Fruit fly (Drosophila melanogaster) whole organism, embryonic: ENCODE results near the gene Rpp30.
A peak's percentile ranks its signal among the peaks of the same experiment; 100 is the strongest.

Experiments
- Atf-2 ChIP-seq: fragments of 200-800 bp; sonication (Bioruptor generic); optimal IDR thresholded peaks from 2 replicates; lab custom pipeline; 2016; ENCODE audit warnings: missing biosample characterization, missing genetic modification characterization
- BEAF-32 ChIP-seq: fragments of 200-800 bp; sonication (Bioruptor generic); optimal IDR thresholded peaks from 3 replicates; lab custom pipeline; 2017; ENCODE audit warnings: missing biosample characterization, missing genetic modification characterization, mild to moderate bottlenecking, moderate library complexity, missing genetic modification reagents
- CG10267 ChIP-seq: fragments of 200-800 bp; sonication (Bioruptor generic); optimal IDR thresholded peaks from 2 replicates; lab custom pipeline; 2018; ENCODE audit warnings: missing biosample characterization, mild to moderate bottlenecking, missing genetic modification characterization, moderate library complexity
- CG10366 ChIP-seq: fragments of 200-800 bp; sonication (Bioruptor generic); IDR thresholded peaks from 2 replicates; pipeline ENCODE4 v1.3.6; 2022; ENCODE audit warnings: missing biosample characterization, missing genetic modification characterization
- CG11504 ChIP-seq: fragments of 200-800 bp; sonication (Bioruptor generic); optimal IDR thresholded peaks from 3 replicates; lab custom pipeline; 2019; ENCODE audit warnings: missing biosample characterization, mild to moderate bottlenecking, missing genetic modification characterization, moderate library complexity
- CG12155 ChIP-seq: fragments of 200-800 bp; sonication (Bioruptor generic); optimal IDR thresholded peaks from 3 replicates; lab custom pipeline; 2016; ENCODE audit warnings: missing biosample characterization, missing genetic modification characterization
- CG15514 ChIP-seq: fragments of 200-800 bp; sonication (Bioruptor generic); optimal IDR thresholded peaks from 3 replicates; lab custom pipeline; 2017; ENCODE audit warnings: missing biosample characterization, missing genetic modification characterization, mild to moderate bottlenecking, moderate library complexity, missing genetic modification reagents
- CG17912 ChIP-seq: fragments of 200-800 bp; sonication (Bioruptor generic); optimal IDR thresholded peaks from 2 replicates; lab custom pipeline; 2018; ENCODE audit warnings: missing biosample characterization, mild to moderate bottlenecking, missing genetic modification characterization
- CG1832 ChIP-seq: fragments of 200-800 bp; sonication (Bioruptor generic); optimal IDR thresholded peaks from 2 replicates; lab custom pipeline; 2017; ENCODE audit warnings: missing biosample characterization, mild to moderate bottlenecking, missing genetic modification characterization, inconsistent platforms
- CG2116 ChIP-seq: fragments of 200-800 bp; sonication (Bioruptor generic); optimal IDR thresholded peaks from 3 replicates; lab custom pipeline; 2018; ENCODE audit warnings: missing biosample characterization, mild to moderate bottlenecking, missing genetic modification characterization
- CG34422 ChIP-seq: fragments of 200-800 bp; sonication (Bioruptor generic); IDR thresholded peaks from 3 replicates; pipeline ENCODE4 v1.3.6; 2022; ENCODE audit warnings: missing biosample characterization, missing genetic modification characterization
- CG4617 ChIP-seq: fragments of 200-800 bp; sonication (Bioruptor generic); optimal IDR thresholded peaks from 3 replicates; lab custom pipeline; 2016; ENCODE audit warnings: missing biosample characterization, missing genetic modification characterization, borderline replicate concordance
- CG4854 ChIP-seq: fragments of 200-800 bp; sonication (Bioruptor generic); optimal IDR thresholded peaks from 2 replicates; lab custom pipeline; 2016; ENCODE audit warnings: missing biosample characterization, missing genetic modification characterization, inconsistent platforms
- CG7271 ChIP-seq: fragments of 200-800 bp; sonication (Bioruptor generic); optimal IDR thresholded peaks from 2 replicates; lab custom pipeline; 2018; ENCODE audit warnings: missing biosample characterization, mild to moderate bottlenecking, missing genetic modification characterization, moderate library complexity
- Dp ChIP-seq: fragments of 200-800 bp; sonication (Bioruptor generic); optimal IDR thresholded peaks from 2 replicates; lab custom pipeline; 2018; ENCODE audit warnings: missing biosample characterization, mild to moderate bottlenecking, missing genetic modification characterization, moderate library complexity
- HLH54F ChIP-seq: fragments of 200-800 bp; sonication (Bioruptor generic); optimal IDR thresholded peaks from 3 replicates; lab custom pipeline; 2016; ENCODE audit warnings: missing biosample characterization, missing genetic modification characterization
- MBD-R2 ChIP-seq: fragments of 200-800 bp; sonication (Bioruptor generic); IDR thresholded peaks from 2 replicates; pipeline ENCODE4 v1.3.6; 2022; ENCODE audit warnings: missing biosample characterization, missing genetic modification characterization
- Nf-YC ChIP-seq: fragments of 200-800 bp; optimal IDR thresholded peaks from 3 replicates; lab custom pipeline; 2019; ENCODE audit warnings: missing biosample characterization, mild to moderate bottlenecking, missing genetic modification characterization, moderate library complexity
- Ptx1 ChIP-seq: fragments of 200-800 bp; sonication (Bioruptor generic); IDR thresholded peaks from 2 replicates; pipeline ENCODE4 v1.3.6; 2022; ENCODE audit warnings: missing biosample characterization, missing genetic modification characterization
- Ravus ChIP-seq: fragments of 200-800 bp; sonication (Bioruptor generic); IDR thresholded peaks from 2 replicates; pipeline ENCODE4 v1.3.6; 2022; ENCODE audit warnings: missing biosample characterization, missing genetic modification characterization
- Rfx ChIP-seq: fragments of 200-800 bp; sonication (Bioruptor generic); IDR thresholded peaks from 2 replicates; pipeline ENCODE4 v1.3.6; 2022; ENCODE audit warnings: missing biosample characterization, missing genetic modification characterization
- Sry-β ChIP-seq: fragments of 200-800 bp; sonication (Bioruptor generic); optimal IDR thresholded peaks from 2 replicates; lab custom pipeline; 2018; ENCODE audit warnings: missing biosample characterization, mild to moderate bottlenecking, missing genetic modification characterization, moderate library complexity
- Sry-δ ChIP-seq: fragments of 200-800 bp; sonication (Bioruptor generic); optimal IDR thresholded peaks from 2 replicates; lab custom pipeline; 2016; ENCODE audit warnings: missing biosample characterization, missing genetic modification characterization
- Stat92E ChIP-seq, 3 experiments: fragments of >200 bp in 2 of 3; fragments of 200-800 bp in 1 of 3; sonication (Bioruptor generic) in 1 of 3; optimal IDR thresholded peaks; 2 replicates each; lab custom pipeline; 2017 to 2019; ENCODE audit warnings: missing biosample characterization in 3 of 3, missing genetic modification characterization in 3 of 3, mild to moderate bottlenecking in 1 of 3, moderate library complexity in 1 of 3
- TFAM ChIP-seq: fragments of 200-800 bp; sonication (Bioruptor generic); optimal IDR thresholded peaks from 2 replicates; lab custom pipeline; 2017; ENCODE audit warnings: missing biosample characterization, missing genetic modification characterization, inconsistent platforms
- amos ChIP-seq: fragments of 200-800 bp; sonication (Bioruptor generic); IDR thresholded peaks from 2 replicates; pipeline ENCODE4 v1.3.6; 2022; ENCODE audit warnings: missing biosample characterization, missing genetic modification characterization; ENCODE audit not compliant: partially characterized antibody
- bbx ChIP-seq: fragments of 200-800 bp; sonication (Bioruptor generic); IDR thresholded peaks from 2 replicates; pipeline ENCODE4 v1.3.6; 2022; ENCODE audit warnings: missing biosample characterization, missing genetic modification characterization; ENCODE audit not compliant: partially characterized antibody
- bigmax ChIP-seq: fragments of 200-800 bp; sonication (Bioruptor generic); optimal IDR thresholded peaks from 2 replicates; lab custom pipeline; 2018; ENCODE audit warnings: missing biosample characterization, mild to moderate bottlenecking, missing genetic modification characterization
- chinmo ChIP-seq: fragments of 200-800 bp; sonication (Bioruptor generic); IDR thresholded peaks from 4 replicates; pipeline ENCODE4 v1.3.6; 2022; ENCODE audit warnings: missing biosample characterization, missing genetic modification characterization; ENCODE audit not compliant: partially characterized antibody
- ci ChIP-seq: fragments of 200-800 bp; sonication (Bioruptor generic); IDR thresholded peaks from 3 replicates; pipeline ENCODE4 v1.3.6; 2022; ENCODE audit warnings: missing biosample characterization, missing genetic modification characterization
- dmrt11E ChIP-seq: fragments of 200-800 bp; sonication (Bioruptor generic); optimal IDR thresholded peaks from 3 replicates; lab custom pipeline; 2018; ENCODE audit warnings: missing biosample characterization, mild to moderate bottlenecking, missing genetic modification characterization, moderate library complexity
- ewg ChIP-seq: fragments of 200-800 bp; sonication (Bioruptor generic); optimal IDR thresholded peaks from 3 replicates; lab custom pipeline; 2017; ENCODE audit warnings: mild to moderate bottlenecking, missing biosample characterization, missing genetic modification reagents, missing genetic modification characterization
- gem ChIP-seq: fragments of 200-800 bp; sonication (Bioruptor generic); optimal IDR thresholded peaks from 2 replicates; lab custom pipeline; 2019; ENCODE audit warnings: missing biosample characterization, mild to moderate bottlenecking, missing genetic modification characterization, moderate library complexity
- grau ChIP-seq: fragments of 200-800 bp; optimal IDR thresholded peaks from 3 replicates; lab custom pipeline; 2019; ENCODE audit warnings: missing biosample characterization, mild to moderate bottlenecking, missing genetic modification characterization, moderate library complexity
- ken ChIP-seq: fragments of 200-800 bp; sonication (Bioruptor generic); IDR thresholded peaks from 3 replicates; pipeline ENCODE4 v1.3.6; 2022; ENCODE audit warnings: missing biosample characterization, missing genetic modification characterization
- knrl ChIP-seq: fragments of 200-800 bp; sonication (Bioruptor generic); IDR thresholded peaks from 3 replicates; pipeline ENCODE4 v1.3.6; 2022; ENCODE audit warnings: missing biosample characterization, missing genetic modification characterization; ENCODE audit not compliant: partially characterized antibody
- lilli ChIP-seq: fragments of 200-800 bp; sonication (Bioruptor generic); optimal IDR thresholded peaks from 3 replicates; lab custom pipeline; 2016; ENCODE audit warnings: missing biosample characterization, missing genetic modification characterization
- oc ChIP-seq: fragments of 200-800 bp; sonication (Bioruptor generic); optimal IDR thresholded peaks from 2 replicates; lab custom pipeline; 2018; ENCODE audit warnings: missing biosample characterization, mild to moderate bottlenecking, missing genetic modification characterization, moderate library complexity
- onecut ChIP-seq: fragments of 200-800 bp; sonication (Bioruptor generic); IDR thresholded peaks from 2 replicates; pipeline ENCODE4 v1.3.6; 2022; ENCODE audit warnings: missing biosample characterization, missing genetic modification characterization
- org-1 ChIP-seq: fragments of 200-800 bp; sonication (Bioruptor generic); optimal IDR thresholded peaks from 2 replicates; lab custom pipeline; 2017; ENCODE audit warnings: missing biosample characterization, missing genetic modification characterization
- pho ChIP-seq: fragments of 200-800 bp; sonication (Bioruptor generic); optimal IDR thresholded peaks from 2 replicates; lab custom pipeline; 2016; ENCODE audit warnings: missing biosample characterization, missing genetic modification characterization
- phol ChIP-seq: fragments of 200-800 bp; sonication (Bioruptor generic); optimal IDR thresholded peaks from 3 replicates; lab custom pipeline; 2018; ENCODE audit warnings: missing biosample characterization, mild to moderate bottlenecking, missing genetic modification characterization, moderate library complexity
- pzg ChIP-seq: fragments of 200-800 bp; sonication (Bioruptor generic); optimal IDR thresholded peaks from 3 replicates; lab custom pipeline; 2018; ENCODE audit warnings: missing biosample characterization, mild to moderate bottlenecking, missing genetic modification characterization, moderate library complexity
- sna ChIP-seq: fragments of 200-800 bp; sonication (Bioruptor generic); IDR thresholded peaks from 2 replicates; pipeline ENCODE4 v1.3.6; 2022; ENCODE audit warnings: missing biosample characterization, missing genetic modification characterization; ENCODE audit not compliant: partially characterized antibody
- sr ChIP-seq: fragments of 200-800 bp; sonication (Bioruptor generic); IDR thresholded peaks from 3 replicates; pipeline ENCODE4 v1.3.6; 2022; ENCODE audit warnings: missing biosample characterization, missing genetic modification characterization
- sug ChIP-seq: fragments of 200-800 bp; optimal IDR thresholded peaks from 2 replicates; lab custom pipeline; 2019; ENCODE audit warnings: missing biosample characterization, mild to moderate bottlenecking, missing genetic modification characterization, moderate library complexity
- trem ChIP-seq: fragments of 200-800 bp; optimal IDR thresholded peaks from 3 replicates; lab custom pipeline; 2019; ENCODE audit warnings: missing biosample characterization, mild to moderate bottlenecking, missing genetic modification characterization, moderate library complexity
- unc-4 ChIP-seq: fragments of 200-800 bp; sonication (Bioruptor generic); IDR thresholded peaks from 2 replicates; pipeline ENCODE4 v1.3.6; 2022; ENCODE audit warnings: missing biosample characterization, missing genetic modification characterization; ENCODE audit not compliant: partially characterized antibody
- vnd ChIP-seq: fragments of 200-800 bp; sonication (Bioruptor generic); IDR thresholded peaks from 3 replicates; pipeline ENCODE4 v1.3.6; 2022; ENCODE audit warnings: missing biosample characterization, missing genetic modification characterization; ENCODE audit not compliant: partially characterized antibody

Rpp30 gene

DNA sequence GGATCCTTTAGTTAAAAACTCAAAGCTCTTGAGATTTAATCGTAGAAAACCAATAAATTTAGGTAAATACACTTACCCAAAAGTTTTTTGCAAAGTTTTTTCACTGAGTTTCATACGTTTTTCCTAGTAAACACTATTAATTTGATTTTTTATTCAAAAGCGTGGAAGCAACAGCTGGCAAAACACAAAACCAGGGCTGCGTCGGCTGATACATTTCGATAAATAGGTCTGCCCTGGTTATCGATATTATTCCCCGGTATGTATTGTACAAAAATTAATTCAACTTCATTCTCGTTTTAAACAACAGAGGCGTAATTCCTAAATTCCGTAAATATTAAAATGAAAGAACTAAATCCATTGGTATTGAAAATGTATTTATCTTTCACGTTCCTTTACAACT, 19.4 kb upstream of the Rpp30 start, which contains the start of gene Dus1 (continued):
- TF ChIP-seq vnd (GFP tag; lab: Robert Waterston, UW) (peak; percentile 50; the same call in 2 of the 3 replicates), onecut (GFP tag; lab: Robert Waterston, UW) (no peak; the same call in 1 of the 2 replicates), CG4617 (GFP tag; lab: Kevin White, UChicago) (peak; percentile 44), bbx (GFP tag; lab: Robert Waterston, UW) (peak; percentile 77), Sry-δ (peak; percentile 60), gem (no peak), HLH54F (GFP tag; lab: Kevin White, UChicago) (no peak), CG34422 (peak; percentile 49; the same call in 1 of the 3 replicates), BEAF-32 (GFP tag; lab: Kevin White, UChicago) (peak; percentile 72), CG2116 (peak; percentile 92), bigmax (GFP tag; lab: Kevin White, UChicago) (no peak), Sry-β (GFP tag; lab: Kevin White, UChicago) (peak; percentile 51), unc-4 (GFP tag; lab: Robert Waterston, UW) (peak; percentile 76), Ptx1 (GFP tag; lab: Robert Waterston, UW) (no peak), MBD-R2 (peak; percentile 97), amos (GFP tag; lab: Robert Waterston, UW) (peak; percentile 68; the same call in 1 of the 2 replicates), dmrt11E (tag; lab: Kevin White, UChicago) (no peak), phol (tag; lab: Kevin White, UChicago) (peak; percentile 18), sug (tag; lab: Kevin White, UChicago) (peak; percentile 14), ewg (GFP tag; lab: Kevin White, UChicago) (no peak), CG15514 (GFP tag; lab: Kevin White, UChicago) (peak; percentile 41), ken (GFP tag; lab: Robert Waterston, UW) (no peak), knrl (GFP tag; lab: Robert Waterston, UW) (peak; percentile 42; the same call in 1 of the 3 replicates), Atf-2 (GFP tag; lab: Kevin White, UChicago) (no peak), org-1 (GFP tag; lab: Kevin White, UChicago) (no peak), grau (peak; percentile 7), Rfx (GFP tag; lab: Robert Waterston, UW) (no peak), sna (GFP tag; lab: Robert Waterston, UW) (0 out of 2 replicates have a peak, but pooled peaks have one; percentile 55), CG10366 (no peak), TFAM (no peak), lilli (GFP tag; lab: Kevin White, UChicago) (no peak), sr (no peak), pho (GFP tag; lab: Kevin White, UChicago) (no peak), CG11504 (tag; lab: Kevin White, UChicago) (peak; percentile 20), CG10267 (tag; lab: Kevin White, UChicago) (peak; percentile 57), CG12155 (GFP tag; lab: Kevin White, UChicago) (no peak), CG4854 (GFP tag; lab: Kevin White, UChicago) (no peak), chinmo (peak; percentile 63; the same call in 1 of the 4 replicates), CG17912 (GFP tag; lab: Kevin White, UChicago) (no peak), CG7271 (peak; percentile 25), oc (tag; lab: Kevin White, UChicago) (no peak), Dp (GFP tag; lab: Kevin White, UChicago) (peak; percentile 73), Ravus (GFP tag; lab: Robert Waterston, UW) (no peak), Stat92E (GFP tag; optimal IDR thresholded peaks at IDR 0.05; lab: Kevin White, UChicago) (peak in 1 of 3 experiments; percentile 64), Nf-YC (peak; percentile 6), ci (GFP tag; lab: Robert Waterston, UW) (no peak), pzg (GFP tag; lab: Kevin White, UChicago) (peak; percentile 71), CG1832 (GFP tag; lab: Kevin White, UChicago) (no peak), trem (tag; lab: Kevin White, UChicago) (peak; percentile 47)
